Fruit fly (Drosophila melanogaster) whole organism, embryonic: ENCODE measurements around the gene Ocrl.

Experiments
- CG10321 ChIP-seq: fragments of 200-800 bp; sonication (Bioruptor generic); IDR thresholded peaks from 2 replicates; pipeline ENCODE4 v1.3.6; 2022; ENCODE audit warnings: missing biosample characterization, missing genetic modification characterization
- CG10366 ChIP-seq: fragments of 200-800 bp; sonication (Bioruptor generic); IDR thresholded peaks from 2 replicates; pipeline ENCODE4 v1.3.6; 2022; ENCODE audit warnings: missing biosample characterization, missing genetic modification characterization
- CG10462 ChIP-seq: fragments of 200-800 bp; sonication (Bioruptor generic); optimal IDR thresholded peaks from 2 replicates; lab custom pipeline; 2016; ENCODE audit warnings: missing biosample characterization, missing genetic modification characterization
- CG11695 ChIP-seq: fragments of 200-800 bp; sonication (Bioruptor generic); IDR thresholded peaks from 3 replicates; pipeline ENCODE4 v1.3.6; 2022; ENCODE audit warnings: missing biosample characterization, missing genetic modification characterization
- CG11696 ChIP-seq: fragments of 200-800 bp; sonication (Bioruptor generic); IDR thresholded peaks from 2 replicates; pipeline ENCODE4 v1.3.6; 2022; ENCODE audit warnings: missing biosample characterization, missing genetic modification characterization
- CG12071 ChIP-seq: fragments of 200-800 bp; sonication (Bioruptor generic); optimal IDR thresholded peaks from 3 replicates; lab custom pipeline; 2018; ENCODE audit warnings: missing biosample characterization, mild to moderate bottlenecking, missing genetic modification characterization
- CG12219 ChIP-seq: fragments of 200-800 bp; sonication (Bioruptor generic); optimal IDR thresholded peaks from 3 replicates; lab custom pipeline; 2018; ENCODE audit warnings: missing biosample characterization, mild to moderate bottlenecking, missing genetic modification characterization
- CG12744 ChIP-seq: fragments of 200-800 bp; sonication (Bioruptor generic); optimal IDR thresholded peaks from 2 replicates; lab custom pipeline; 2016; ENCODE audit warnings: missing biosample characterization, missing genetic modification characterization
- CG15514 ChIP-seq: fragments of 200-800 bp; sonication (Bioruptor generic); optimal IDR thresholded peaks from 3 replicates; lab custom pipeline; 2017; ENCODE audit warnings: missing biosample characterization, missing genetic modification characterization, mild to moderate bottlenecking, moderate library complexity, missing genetic modification reagents
- CG18764 ChIP-seq: fragments of 200-800 bp; sonication (Bioruptor generic); optimal IDR thresholded peaks from 3 replicates; lab custom pipeline; 2016; ENCODE audit warnings: missing biosample characterization, missing genetic modification characterization
- CG30020 ChIP-seq: fragments of 200-800 bp; optimal IDR thresholded peaks from 2 replicates; lab custom pipeline; 2019; ENCODE audit warnings: missing biosample characterization, mild to moderate bottlenecking, missing genetic modification characterization, moderate library complexity
- CG3065 ChIP-seq: fragments of 200-800 bp; sonication (Bioruptor generic); optimal IDR thresholded peaks from 2 replicates; lab custom pipeline; 2016; ENCODE audit warnings: missing biosample characterization, missing genetic modification characterization
- CG32532 ChIP-seq: fragments of 200-800 bp; sonication (Bioruptor generic); IDR thresholded peaks from 2 replicates; pipeline ENCODE4 v1.3.6; 2022; ENCODE audit warnings: missing biosample characterization, missing genetic modification characterization
- CG3838 ChIP-seq: fragments of 200-800 bp; sonication (Bioruptor generic); optimal IDR thresholded peaks from 3 replicates; lab custom pipeline; 2016; ENCODE audit warnings: missing biosample characterization, missing genetic modification characterization
- CG4404 ChIP-seq: fragments of 200-800 bp; sonication (Bioruptor generic); IDR thresholded peaks from 2 replicates; pipeline ENCODE4 v1.3.6; 2022; ENCODE audit warnings: missing biosample characterization, missing genetic modification characterization
- CG4617 ChIP-seq: fragments of 200-800 bp; sonication (Bioruptor generic); optimal IDR thresholded peaks from 3 replicates; lab custom pipeline; 2016; ENCODE audit warnings: missing biosample characterization, missing genetic modification characterization, borderline replicate concordance
- CG6175 ChIP-seq: fragments of 200-800 bp; sonication (Bioruptor generic); IDR thresholded peaks from 3 replicates; pipeline ENCODE4 v1.3.6; 2022; ENCODE audit warnings: missing biosample characterization, missing genetic modification characterization
- CG7372 ChIP-seq: fragments of 200-800 bp; sonication (Bioruptor generic); IDR thresholded peaks from 2 replicates; pipeline ENCODE4 v1.3.6; 2022; ENCODE audit warnings: missing biosample characterization, missing genetic modification characterization
- CG9215 ChIP-seq: fragments of 200-800 bp; sonication (Bioruptor generic); IDR thresholded peaks from 2 replicates; pipeline ENCODE4 v1.3.6; 2022; ENCODE audit warnings: missing biosample characterization, missing genetic modification characterization
- CG9437 ChIP-seq: fragments of 200-800 bp; sonication (Bioruptor generic); optimal IDR thresholded peaks from 2 replicates; lab custom pipeline; 2018; ENCODE audit warnings: missing biosample characterization, mild to moderate bottlenecking, missing genetic modification characterization
- CG9727 ChIP-seq: fragments of 200-800 bp; sonication (Bioruptor generic); optimal IDR thresholded peaks from 3 replicates; lab custom pipeline; 2017; ENCODE audit warnings: missing biosample characterization, mild to moderate bottlenecking, missing genetic modification characterization
- CHES-1-like ChIP-seq: fragments of 200-800 bp; sonication (Bioruptor generic); optimal IDR thresholded peaks from 2 replicates; lab custom pipeline; 2016; ENCODE audit warnings: missing biosample characterization, missing genetic modification characterization
- D19B ChIP-seq: fragments of 200-800 bp; sonication (Bioruptor generic); optimal IDR thresholded peaks from 2 replicates; lab custom pipeline; 2017; ENCODE audit warnings: missing biosample characterization, mild to moderate bottlenecking, missing genetic modification characterization
- Dip2 ChIP-seq: fragments of 200-800 bp; sonication (Bioruptor generic); IDR thresholded peaks from 2 replicates; pipeline ENCODE4 v1.3.6; 2022; ENCODE audit warnings: missing biosample characterization, missing genetic modification characterization
- Dref ChIP-seq: fragments of 200-800 bp; sonication (Bioruptor generic); IDR thresholded peaks from 2 replicates; pipeline ENCODE4 v1.3.6; 2022; ENCODE audit warnings: missing biosample characterization, missing genetic modification characterization
- Hey ChIP-seq: fragments of 200-800 bp; sonication (Bioruptor generic); optimal IDR thresholded peaks from 3 replicates; lab custom pipeline; 2018; ENCODE audit warnings: missing biosample characterization, mild to moderate bottlenecking, missing genetic modification characterization
- HmgZ ChIP-seq: fragments of 200-800 bp; sonication (Bioruptor generic); optimal IDR thresholded peaks from 2 replicates; lab custom pipeline; 2018; ENCODE audit warnings: missing biosample characterization, mild to moderate bottlenecking, missing genetic modification characterization
- Hsf ChIP-seq: fragments of 200-800 bp; sonication (Bioruptor generic); optimal IDR thresholded peaks from 3 replicates; lab custom pipeline; 2016; ENCODE audit warnings: missing biosample characterization, missing genetic modification characterization
- MESR4 ChIP-seq: fragments of 200-800 bp; sonication (Bioruptor generic); optimal IDR thresholded peaks from 2 replicates; lab custom pipeline; 2018; ENCODE audit warnings: missing biosample characterization, mild to moderate bottlenecking, missing genetic modification characterization, moderate library complexity
- Med ChIP-seq: fragments of 200-800 bp; sonication (Bioruptor generic); peaks from one replicate; lab custom pipeline; 2016; ENCODE audit warnings: missing biosample characterization, missing genetic modification characterization, mild to moderate bottlenecking, inconsistent platforms, moderate library complexity
- Side ChIP-seq: fragments of 200-800 bp; sonication (Bioruptor generic); optimal IDR thresholded peaks from 2 replicates; lab custom pipeline; 2016; ENCODE audit warnings: missing biosample characterization, missing genetic modification characterization
- Tbp ChIP-seq: fragments of >200 bp; optimal IDR thresholded peaks from 2 replicates; lab custom pipeline; 2018; ENCODE audit warnings: missing biosample characterization, missing genetic modification characterization
- bcd ChIP-seq: fragments of 200-800 bp; sonication (Bioruptor generic); optimal IDR thresholded peaks from 2 replicates; lab custom pipeline; 2017; ENCODE audit warnings: missing biosample characterization, mild to moderate bottlenecking, missing genetic modification characterization
- dati ChIP-seq: fragments of 200-800 bp; sonication (Bioruptor generic); IDR thresholded peaks from 2 replicates; pipeline ENCODE4 v1.3.6; 2022; ENCODE audit warnings: missing biosample characterization, missing genetic modification characterization
- ems ChIP-seq: fragments of 200-800 bp; sonication (Bioruptor generic); optimal IDR thresholded peaks from 3 replicates; lab custom pipeline; 2016; ENCODE audit warnings: missing biosample characterization, missing genetic modification characterization
- eyg ChIP-seq: fragments of 200-800 bp; sonication (Bioruptor generic); optimal IDR thresholded peaks from 3 replicates; lab custom pipeline; 2016; ENCODE audit warnings: missing biosample characterization, missing genetic modification characterization
- fd102C ChIP-seq: fragments of 200-800 bp; sonication (Bioruptor generic); optimal IDR thresholded peaks from 2 replicates; lab custom pipeline; 2018; ENCODE audit warnings: missing biosample characterization, mild to moderate bottlenecking, missing genetic modification characterization, moderate library complexity
- gsb ChIP-seq: fragments of 200-800 bp; sonication (Bioruptor generic); IDR thresholded peaks from 2 replicates; pipeline ENCODE4 v1.3.6; 2022; ENCODE audit warnings: missing biosample characterization, missing genetic modification characterization
- gt ChIP-seq: fragments of 200-800 bp; sonication (Bioruptor generic); IDR thresholded peaks from 2 replicates; pipeline ENCODE4 v1.3.6; 2022; ENCODE audit warnings: missing biosample characterization, missing genetic modification characterization
- her ChIP-seq: fragments of 200-800 bp; sonication (Bioruptor generic); optimal IDR thresholded peaks from 2 replicates; lab custom pipeline; 2016; ENCODE audit warnings: missing biosample characterization, missing genetic modification characterization
- klu ChIP-seq: fragments of 200-800 bp; sonication (Bioruptor generic); IDR thresholded peaks from 2 replicates; pipeline ENCODE4 v1.3.6; 2022; ENCODE audit warnings: missing biosample characterization, missing genetic modification characterization
- nerfin-2 ChIP-seq: fragments of 200-800 bp; sonication (Bioruptor generic); IDR thresholded peaks from 2 replicates; pipeline ENCODE4 v1.3.6; 2022; ENCODE audit warnings: missing biosample characterization, missing genetic modification characterization; ENCODE audit not compliant: partially characterized antibody
- odd ChIP-seq: fragments of 200-800 bp; sonication (Bioruptor generic); optimal IDR thresholded peaks from 2 replicates; lab custom pipeline; 2017; ENCODE audit warnings: missing biosample characterization, mild to moderate bottlenecking, missing genetic modification characterization
- onecut ChIP-seq: fragments of 200-800 bp; sonication (Bioruptor generic); IDR thresholded peaks from 2 replicates; pipeline ENCODE4 v1.3.6; 2022; ENCODE audit warnings: missing biosample characterization, missing genetic modification characterization
- pb ChIP-seq: fragments of 200-800 bp; sonication (Bioruptor generic); optimal IDR thresholded peaks from 3 replicates; lab custom pipeline; 2016; ENCODE audit warnings: missing biosample characterization, missing genetic modification characterization
- sima ChIP-seq: fragments of 200-800 bp; sonication (Bioruptor generic); optimal IDR thresholded peaks from 2 replicates; lab custom pipeline; 2016; ENCODE audit warnings: missing biosample characterization, missing genetic modification characterization
- tap ChIP-seq: fragments of 200-800 bp; optimal IDR thresholded peaks from 3 replicates; lab custom pipeline; 2019; ENCODE audit warnings: missing biosample characterization, mild to moderate bottlenecking, missing genetic modification characterization, moderate library complexity
- tll ChIP-seq, 2 experiments: fragments of 200-800 bp in 1 of 2; fragments of >200 bp in 1 of 2; sonication (Bioruptor generic) in 1 of 2; optimal IDR thresholded peaks; 2 replicates each; lab custom pipeline; 2017 to 2019; ENCODE audit warnings: missing biosample characterization in 2 of 2, missing genetic modification characterization in 2 of 2, mild to moderate bottlenecking in 1 of 2, moderate library complexity in 1 of 2
- tna ChIP-seq: fragments of 200-800 bp; sonication (Bioruptor generic); IDR thresholded peaks from 2 replicates; pipeline ENCODE4 v1.3.6; 2022; ENCODE audit warnings: missing biosample characterization, missing genetic modification characterization; ENCODE audit not compliant: partially characterized antibody
- trh ChIP-seq: fragments of 200-800 bp; sonication (Bioruptor generic); optimal IDR thresholded peaks from 2 replicates; lab custom pipeline; 2016; ENCODE audit warnings: missing biosample characterization, missing genetic modification characterization
- z ChIP-seq: fragments of 200-800 bp; sonication (Bioruptor generic); IDR thresholded peaks from 3 replicates; pipeline ENCODE4 v1.3.6; 2022; ENCODE audit warnings: missing biosample characterization, missing genetic modification characterization

The Ocrl gene

dm6 chrX:1948508-1949065 lies 25.8 kb downstream of the Ocrl start (continued):
- TF ChIP-seq Dref (GFP tag; lab: Robert Waterston, UW) (no peak), CG9727 (GFP tag; lab: Kevin White, UChicago) (peak; percentile 52), D19B (GFP tag; lab: Kevin White, UChicago) (peak; percentile 66), Dip2 (no peak), CG3065 (GFP tag; lab: Kevin White, UChicago) (no peak), nerfin-2 (GFP tag; lab: Robert Waterston, UW) (no peak), tap (tag; lab: Kevin White, UChicago) (no peak), ems (GFP tag; lab: Kevin White, UChicago) (no peak), CG12071 (GFP tag; lab: Kevin White, UChicago) (peak; percentile 60), CG9437 (GFP tag; lab: Kevin White, UChicago) (peak; percentile 32), Hey (tag; lab: Kevin White, UChicago) (no peak), Side (no peak), odd (no peak), klu (0 out of 2 replicates have a peak, but pooled peaks have one; percentile 45), Tbp (GFP tag; lab: Kevin White, UChicago) (no peak), MESR4 (GFP tag; lab: Kevin White, UChicago) (no peak), sima (GFP tag; lab: Kevin White, UChicago) (no peak), eyg (GFP tag; lab: Kevin White, UChicago) (no peak), CG18764 (GFP tag; lab: Kevin White, UChicago) (no peak), CG10462 (GFP tag; lab: Kevin White, UChicago) (no peak), CG12219 (no peak), z (GFP tag; lab: Robert Waterston, UW) (no peak), CG10366 (GFP tag; lab: Robert Waterston, UW) (peak; percentile 45), trh (no peak), CG11695 (peak; percentile 44; the same call in 1 of the 3 replicates), Hsf (peak; percentile 42), CG15514 (GFP tag; lab: Kevin White, UChicago) (peak; percentile 59), CG11696 (GFP tag; lab: Robert Waterston, UW) (peak; percentile 53; the same call in 1 of the 2 replicates), CG4404 (0 out of 2 replicates have a peak, but pooled peaks have one; percentile 17), CG12744 (GFP tag; lab: Kevin White, UChicago) (peak; percentile 14), CG32532 (peak; percentile 84; the same call in 1 of the 2 replicates), tll (GFP tag; optimal IDR thresholded peaks at IDR 0.05; lab: Kevin White, UChicago) (no peak), CG6175 (GFP tag; lab: Robert Waterston, UW) (no peak), CHES-1-like (GFP tag; lab: Kevin White, UChicago) (no peak), dati (GFP tag; lab: Robert Waterston, UW) (no peak), CG9215 (GFP tag; lab: Robert Waterston, UW) (peak; percentile 31; the same call in 1 of the 2 replicates), gt (GFP tag; lab: Robert Waterston, UW) (no peak), CG3838 (GFP tag; lab: Kevin White, UChicago) (no peak), bcd (GFP tag; lab: Kevin White, UChicago) (peak; percentile 64), gsb (GFP tag; lab: Robert Waterston, UW) (no peak), tna (no peak), HmgZ (tag; lab: Kevin White, UChicago) (peak; percentile 61), Med (GFP tag; lab: Kevin White, UChicago) (peak; percentile 85), CG7372 (GFP tag; lab: Robert Waterston, UW) (0 out of 2 replicates have a peak, but pooled peaks have one; percentile 9), pb (GFP tag; lab: Kevin White, UChicago) (no peak), onecut (GFP tag; lab: Robert Waterston, UW) (no peak), CG4617 (GFP tag; lab: Kevin White, UChicago) (no peak), her (no peak), CG30020 (tag; lab: Kevin White, UChicago) (no peak), CG10321 (GFP tag; lab: Robert Waterston, UW) (no peak; the same call in 1 of the 2 replicates), fd102C (GFP tag; lab: Kevin White, UChicago) (no peak)
